Worm (Caenorhabditis elegans) whole organism, L1 larva: ENCODE results near the gene daf-42.

Experiments used
- C16A3.4 ChIP-seq: fragments of 150-350 bp; optimal IDR thresholded peaks from 2 replicates; lab custom pipeline; 2014; ENCODE audit warnings: missing biosample characterization, missing genetic modification characterization
- F16B12.6 ChIP-seq: fragments of 150-350 bp; optimal IDR thresholded peaks from 2 replicates; lab custom pipeline; 2014; ENCODE audit warnings: missing biosample characterization, missing genetic modification characterization
- aha-1 ChIP-seq: fragments of 150-350 bp; optimal IDR thresholded peaks from 2 replicates; lab custom pipeline; 2014; ENCODE audit warnings: missing biosample characterization, missing genetic modification characterization
- alr-1 ChIP-seq: fragments of 200-800 bp; sonication (Bioruptor generic); optimal IDR thresholded peaks from 2 replicates; lab custom pipeline; 2018; ENCODE audit warnings: borderline replicate concordance, mild to moderate bottlenecking, missing genetic modification characterization, missing compliant biosample characterization
- blmp-1 ChIP-seq: fragments of 150-350 bp; optimal IDR thresholded peaks from 2 replicates; lab custom pipeline; 2014; ENCODE audit warnings: missing biosample characterization, missing genetic modification characterization
- ceh-88 ChIP-seq: fragments of 200-800 bp; sonication (Bioruptor generic); IDR thresholded peaks from 2 replicates; pipeline ENCODE4 v1.3.6; 2022; ENCODE audit warnings: missing genetic modification characterization, missing compliant biosample characterization
- ceh-90 ChIP-seq: sonication (generic microtip); optimal IDR thresholded peaks from 2 replicates; lab custom pipeline; 2016; ENCODE audit warnings: missing genetic modification characterization, missing compliant biosample characterization
- dsc-1 ChIP-seq: sonication (generic microtip); optimal IDR thresholded peaks from 2 replicates; lab custom pipeline; 2016; ENCODE audit warnings: mild to moderate bottlenecking, missing genetic modification characterization, missing compliant biosample characterization
- efl-1 ChIP-seq, 4 experiments: fragments of 150-350 bp; optimal IDR thresholded peaks in 3 of 4; peaks in 1 of 4; 1 replicate in 1 of 4; 2 replicates in 3 of 4; lab custom pipeline; 2014; ENCODE audit warnings: missing biosample characterization in 2 of 4, missing genetic modification characterization in 2 of 4, missing genetic modification reagents in 2 of 4
- efl-3 ChIP-seq: fragments of 200-800 bp; sonication (Bioruptor generic); optimal IDR thresholded peaks from 2 replicates; lab custom pipeline; 2018; ENCODE audit warnings: mild to moderate bottlenecking, missing genetic modification characterization, missing compliant biosample characterization
- elt-3 ChIP-seq, 6 experiments: fragments of 150-350 bp in 1 of 6; sonication (generic microtip); optimal IDR thresholded peaks; 2 replicates each; lab custom pipeline; 2017 to 2018; ENCODE audit warnings: missing biosample characterization in 6 of 6, missing genetic modification characterization in 6 of 6, inconsistent platforms in 1 of 6
- fkh-8 ChIP-seq: sonication (generic microtip); optimal IDR thresholded peaks from 2 replicates; lab custom pipeline; 2016; ENCODE audit warnings: mild to moderate bottlenecking, missing genetic modification characterization, missing compliant biosample characterization
- hlh-17 ChIP-seq: fragments of 200-800 bp; sonication (Bioruptor generic); optimal IDR thresholded peaks from 2 replicates; lab custom pipeline; 2018; ENCODE audit warnings: missing genetic modification characterization, mild to moderate bottlenecking, missing compliant biosample characterization, moderate library complexity, borderline replicate concordance
- irx-1 ChIP-seq: sonication (generic microtip); optimal IDR thresholded peaks from 2 replicates; lab custom pipeline; 2016; ENCODE audit warnings: missing genetic modification characterization, missing compliant biosample characterization
- isw-1 ChIP-seq: fragments of 200-800 bp; sonication (Bioruptor generic); IDR thresholded peaks from 2 replicates; pipeline ENCODE4 v1.3.6; 2022; ENCODE audit warnings: missing genetic modification characterization, missing compliant biosample characterization
- lin-35 ChIP-seq, 2 experiments: fragments of 150-350 bp; optimal IDR thresholded peaks; 2 replicates each; lab custom pipeline; 2014; ENCODE audit warnings: missing biosample characterization in 2 of 2, missing genetic modification characterization in 2 of 2, missing genetic modification reagents in 2 of 2
- lin-39 ChIP-seq: fragments of 150-350 bp; optimal IDR thresholded peaks from 2 replicates; lab custom pipeline; 2014; ENCODE audit warnings: missing biosample characterization, missing genetic modification reagents, missing genetic modification characterization
- lir-3 ChIP-seq: sonication (generic microtip); optimal IDR thresholded peaks from 2 replicates; lab custom pipeline; 2016; ENCODE audit warnings: mild to moderate bottlenecking, missing genetic modification characterization, moderate library complexity, missing compliant biosample characterization; ENCODE audit not compliant: poor library complexity
- lsy-2 ChIP-seq, 2 experiments: fragments of 150-350 bp; optimal IDR thresholded peaks; 2 replicates each; lab custom pipeline; 2014; ENCODE audit warnings: missing biosample characterization in 2 of 2, missing genetic modification characterization in 2 of 2
- mef-2 ChIP-seq: fragments of 150-350 bp; optimal IDR thresholded peaks from 2 replicates; lab custom pipeline; 2014; ENCODE audit warnings: missing biosample characterization, missing genetic modification characterization
- mep-1 ChIP-seq: fragments of 150-350 bp; optimal IDR thresholded peaks from 2 replicates; lab custom pipeline; 2014; ENCODE audit warnings: missing biosample characterization, missing genetic modification characterization
- nhr-11 ChIP-seq: fragments of 150-350 bp; optimal IDR thresholded peaks from 2 replicates; lab custom pipeline; 2014; ENCODE audit warnings: missing biosample characterization, missing genetic modification characterization
- nhr-20 ChIP-seq: sonication (generic microtip); optimal IDR thresholded peaks from 2 replicates; lab custom pipeline; 2016; ENCODE audit warnings: mild to moderate bottlenecking, missing genetic modification characterization, missing compliant biosample characterization
- nhr-28 ChIP-seq: fragments of 150-350 bp; optimal IDR thresholded peaks from 2 replicates; lab custom pipeline; 2014; ENCODE audit warnings: missing biosample characterization, missing genetic modification characterization
- nhr-77 ChIP-seq: fragments of 150-350 bp; optimal IDR thresholded peaks from 2 replicates; lab custom pipeline; 2014; ENCODE audit warnings: missing biosample characterization, missing genetic modification characterization
- nhr-85 ChIP-seq: sonication (generic microtip); peaks from one replicate; lab custom pipeline; 2016; ENCODE audit warnings: missing genetic modification characterization, inconsistent platforms, missing compliant biosample characterization
- nhr-90 ChIP-seq: sonication (generic microtip); optimal IDR thresholded peaks from 2 replicates; lab custom pipeline; 2016; ENCODE audit warnings: mild to moderate bottlenecking, missing genetic modification characterization, missing compliant biosample characterization; ENCODE audit not compliant: poor library complexity
- pag-3 ChIP-seq: sonication (generic microtip); optimal IDR thresholded peaks from 2 replicates; lab custom pipeline; 2017; ENCODE audit warnings: missing genetic modification characterization, mild to moderate bottlenecking, missing compliant biosample characterization, antibody characterized with exemption, borderline replicate concordance; ENCODE audit not compliant: insufficient read depth
- pqm-1 ChIP-seq: sonication (generic microtip); optimal IDR thresholded peaks from 3 replicates; lab custom pipeline; 2017; ENCODE audit warnings: missing biosample characterization, missing genetic modification characterization
- skn-1 ChIP-seq: fragments of 150-350 bp; optimal IDR thresholded peaks from 2 replicates; lab custom pipeline; 2014; ENCODE audit warnings: missing biosample characterization, missing genetic modification characterization
- snpc-4 ChIP-seq: fragments of 150-350 bp; optimal IDR thresholded peaks from 2 replicates; lab custom pipeline; 2014; ENCODE audit warnings: missing biosample characterization, missing genetic modification characterization
- sox-4 ChIP-seq: sonication (generic microtip); optimal IDR thresholded peaks from 2 replicates; lab custom pipeline; 2016; ENCODE audit warnings: missing genetic modification characterization, missing compliant biosample characterization
- tlp-1 ChIP-seq: fragments of 150-350 bp; optimal IDR thresholded peaks from 2 replicates; lab custom pipeline; 2014; ENCODE audit warnings: missing biosample characterization, missing genetic modification characterization
- unc-130 ChIP-seq: fragments of 150-350 bp; optimal IDR thresholded peaks from 2 replicates; lab custom pipeline; 2017; ENCODE audit warnings: missing biosample characterization, missing genetic modification characterization, inconsistent platforms
- unc-30 ChIP-seq: sonication (generic microtip); optimal IDR thresholded peaks from 2 replicates; lab custom pipeline; 2017; ENCODE audit warnings: missing biosample characterization, missing genetic modification characterization
- unc-98 ChIP-seq: fragments of 200-800 bp; sonication (Bioruptor generic); IDR thresholded peaks from 2 replicates; pipeline ENCODE4 v1.3.6; 2022; ENCODE audit warnings: missing genetic modification characterization, missing compliant biosample characterization
- vab-15 ChIP-seq: sonication (generic microtip); optimal IDR thresholded peaks from 2 replicates; lab custom pipeline; 2017; ENCODE audit warnings: missing genotype, mild to moderate bottlenecking, missing genetic modification characterization, missing compliant biosample characterization
- ztf-11 ChIP-seq, 2 experiments: sonication (generic microtip); optimal IDR thresholded peaks; 2 replicates each; lab custom pipeline; 2016 to 2017; ENCODE audit warnings: missing genetic modification characterization in 2 of 2, missing biosample characterization in 1 of 2, missing compliant biosample characterization in 1 of 2
- ztf-4 ChIP-seq: fragments of 150-350 bp; optimal IDR thresholded peaks from 2 replicates; lab custom pipeline; 2014; ENCODE audit warnings: missing biosample characterization, missing genetic modification characterization

Gene daf-42

ce11 chrIV:7313962-7314361, 32.7 kb downstream of the daf-42 start (continued):
- TF ChIP-seq blmp-1 (peak; percentile 11), lsy-2 (tag; optimal IDR thresholded peaks at IDR 0.05; lab: Kevin White, UChicago) (peak; percentile 61 to 86), isw-1 (GFP tag; lab: Robert Waterston, UW) (peak; percentile 9; the same call in 1 of the 2 replicates), fkh-8 (tag; lab: Kevin White, UChicago) (peak; percentile 38), nhr-20 (tag; lab: Kevin White, UChicago) (peak; percentile 59), irx-1 (tag; lab: Kevin White, UChicago) (peak; percentile 22), nhr-90 (tag; lab: Kevin White, UChicago) (peak; percentile 41), pag-3 (tag; lab: Kevin White, UChicago) (no peak), nhr-85 (tag; lab: Kevin White, UChicago) (peak; percentile 80), lir-3 (tag; lab: Kevin White, UChicago) (no peak), F16B12.6 (tag; lab: Kevin White, UChicago) (peak; percentile 25), unc-98 (no peak), nhr-28 (tag; lab: Kevin White, UChicago) (no peak), pqm-1 (tag; lab: Kevin White, UChicago) (no peak), lin-35 (GFP tag; optimal IDR thresholded peaks at IDR 0.05; lab: Kevin White, UChicago) (peak; percentile 63), C16A3.4 (tag; lab: Kevin White, UChicago) (peak; percentile 60), mep-1 (tag; lab: Kevin White, UChicago) (peak; percentile 63), dsc-1 (tag; lab: Kevin White, UChicago) (peak; percentile 37), ztf-11 (tag; optimal IDR thresholded peaks at IDR 0.05; lab: Kevin White, UChicago) (no peak), mef-2 (no peak), unc-30 (tag; lab: Kevin White, UChicago) (no peak), ceh-88 (no peak), sox-4 (tag; lab: Kevin White, UChicago) (no peak), snpc-4 (tag; lab: Kevin White, UChicago) (peak; percentile 43), lin-39 (tag; lab: Kevin White, UChicago) (peak; percentile 37), elt-3 (tag; optimal IDR thresholded peaks at IDR 0.05; lab: Kevin White, UChicago) (peak in 1 of 6 experiments; percentile 68)

- TF ChIP-seq tlp-1 (tag; lab: Kevin White, UChicago), result no peak
- no peak for TF ChIP-seq ztf-4 (tag; lab: Kevin White, UChicago)
- no peak for TF ChIP-seq efl-3 (GFP tag; lab: Kevin White, UChicago)
- no peak for TF ChIP-seq vab-15 (tag; lab: Kevin White, UChicago)
- TF ChIP-seq ceh-90 (tag; lab: Kevin White, UChicago), result no peak
- no peak for TF ChIP-seq aha-1
- TF ChIP-seq skn-1 (tag; lab: Kevin White, UChicago), result no peak
- TF ChIP-seq nhr-77 (tag; lab: Kevin White, UChicago), result no peak
- TF ChIP-seq hlh-17 (GFP tag; lab: Kevin White, UChicago), result no peak
- no peak for TF ChIP-seq efl-1 (optimal IDR thresholded peaks at IDR 0.05; lab: Kevin White, UChicago)
- peak in 1 of 2 experiments; percentile 4 for TF ChIP-seq efl-1 (GFP tag; optimal IDR thresholded peaks at IDR 0.05 in 1 of 2; lab: Kevin White, UChicago)
- TF ChIP-seq alr-1, result no peak
- TF ChIP-seq nhr-11 (tag; lab: Kevin White, UChicago), result no peak
- peak; percentile 14 for TF ChIP-seq dsc-1 (tag; lab: Kevin White, UChicago)
Observed at ce11 chrIV:7313397-7313910, 33.2 kb downstream of the daf-42 start, which contains the start of gene rps-8. Gene rps-8, minus strand, starts transcription at chrIV:7313860.

- peak; percentile 69 for TF ChIP-seq nhr-85 (tag; lab: Kevin White, UChicago)
- TF ChIP-seq efl-1 (optimal IDR thresholded peaks at IDR 0.05; lab: Kevin White, UChicago), result no peak
- peak in 1 of 2 experiments; percentile 65 for TF ChIP-seq efl-1 (GFP tag; optimal IDR thresholded peaks at IDR 0.05 in 1 of 2; lab: Kevin White, UChicago)
- TF ChIP-seq unc-130 (tag; lab: Kevin White, UChicago), result no peak
Observed at ce11 chrIV:7312620-7313194, 33.9 kb downstream of the daf-42 start.
